Worm (Caenorhabditis elegans): ENCODE results near the gene Y41E3.18.
A peak's percentile ranks its signal among the peaks of the same experiment; 100 is the strongest.

Gene Y41E3.18

DNA sequence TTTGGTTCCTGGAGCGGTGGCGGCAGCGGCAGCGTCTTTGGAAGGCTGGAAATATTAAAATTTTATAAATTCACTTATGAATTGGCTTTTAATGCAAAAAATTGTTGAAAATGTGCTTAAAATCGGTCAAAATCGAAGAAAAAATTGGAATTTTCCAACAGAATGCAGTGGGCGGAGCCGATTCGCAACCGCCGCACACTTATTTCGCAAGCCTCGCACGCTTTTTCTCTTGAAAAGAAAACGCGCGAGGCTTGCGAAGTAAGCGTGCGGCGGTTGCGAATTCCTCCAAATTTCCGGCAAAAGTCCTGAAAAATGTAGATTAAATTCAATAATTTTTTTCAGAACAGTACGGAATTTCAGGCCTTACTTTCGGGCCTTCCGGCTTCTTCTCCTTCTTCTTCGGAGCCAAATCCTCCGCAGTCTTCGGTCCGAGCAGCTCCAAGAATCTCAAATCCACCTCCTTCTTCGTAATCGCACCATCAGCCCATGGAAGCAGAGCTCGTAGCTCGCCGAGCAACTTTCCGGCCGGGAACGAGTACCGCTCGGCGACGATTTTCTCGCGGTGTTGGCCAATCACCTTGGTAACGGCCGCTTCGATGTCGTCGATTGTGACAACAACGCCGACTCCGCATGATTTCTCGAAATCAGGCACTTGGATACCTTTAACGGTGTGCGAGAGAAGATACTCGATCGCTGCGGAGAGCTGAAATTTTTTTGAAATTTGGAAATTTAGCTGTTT is 53.2 kb downstream of the Y41E3.18 start (continued):
- no peak for TF ChIP-seq him-1 (tag; optimal IDR thresholded peaks at IDR 0.05)
- no peak for TF ChIP-seq F55B11.4 (tag; optimal IDR thresholded peaks at IDR 0.05; ENCODE audit: borderline replicate concordance, insufficient read depth)
- no peak for TF ChIP-seq B0019.2 (GFP tag; conservative IDR thresholded peaks at IDR 0.05)
- TF ChIP-seq B0035.1 (tag; optimal IDR thresholded peaks at IDR 0.05), result no peak
- TF ChIP-seq snpc-4 (GFP tag; optimal IDR thresholded peaks at IDR 0.05), result peak; percentile 14
- peak in 2 of 4 experiments; percentile 44 to 84 for TF ChIP-seq snpc-4 (tag; optimal IDR thresholded peaks at IDR 0.05)
- TF ChIP-seq hrde-1 (tag; optimal IDR thresholded peaks at IDR 0.05; ENCODE audit: borderline replicate concordance), result no peak
- no peak for TF ChIP-seq Y79H2A.3 (GFP tag; conservative IDR thresholded peaks at IDR 0.05)
- peak; percentile 24 for TF ChIP-seq ztf-18 (tag; optimal IDR thresholded peaks at IDR 0.05)
- no peak for TF ChIP-seq atf-7 (tag; optimal IDR thresholded peaks at IDR 0.05)
- no peak for TF ChIP-seq akir-1 (GFP tag; optimal IDR thresholded peaks at IDR 0.05)
- TF ChIP-seq zim-3 (tag; optimal IDR thresholded peaks at IDR 0.05), result no peak
- TF ChIP-seq egrh-3 (GFP tag; IDR thresholded peaks at IDR 0.05), result peak; percentile 31; the same call in 1 of the 2 replicates
- TF ChIP-seq F37B4.10 (GFP tag; IDR thresholded peaks at IDR 0.05), result no peak
- TF ChIP-seq aptf-2 (GFP tag; conservative IDR thresholded peaks at IDR 0.05), result no peak
- TF ChIP-seq lin-54 (GFP tag; optimal IDR thresholded peaks at IDR 0.05), result no peak
- TF ChIP-seq pbrm-1 (GFP tag; IDR thresholded peaks at IDR 0.05), result no peak
- peak; percentile 68 for TF ChIP-seq zfh-2 (GFP tag; conservative IDR thresholded peaks at IDR 0.05)

Data from whole organism, young adult.